Worm (Caenorhabditis elegans) whole organism, late embryonic: Measurements from ENCODE around the gene ugt-13.

ENCODE experiments used
- C08G9.2 ChIP-seq: sonication (generic microtip); optimal IDR thresholded peaks from 2 replicates; lab custom pipeline; 2016; ENCODE audit warnings: mild to moderate bottlenecking, missing genetic modification characterization, moderate library complexity, missing compliant biosample characterization
- C38D4.7 ChIP-seq: fragments of 200-800 bp; sonication (Bioruptor generic); optimal IDR thresholded peaks from 2 replicates; lab custom pipeline; 2018; ENCODE audit warnings: mild to moderate bottlenecking, missing genetic modification characterization, moderate library complexity, missing compliant biosample characterization
- F13H6.1 ChIP-seq: sonication (generic microtip); optimal IDR thresholded peaks from 2 replicates; lab custom pipeline; 2016; ENCODE audit warnings: missing genetic modification characterization, missing compliant biosample characterization
- K02D7.2 ChIP-seq: sonication (generic microtip); optimal IDR thresholded peaks from 2 replicates; lab custom pipeline; 2017; ENCODE audit warnings: mild to moderate bottlenecking, missing genetic modification characterization, missing compliant biosample characterization
- K09A11.1 ChIP-seq: sonication (generic microtip); optimal IDR thresholded peaks from 2 replicates; lab custom pipeline; 2017; ENCODE audit warnings: antibody characterized with exemption, mild to moderate bottlenecking, missing genetic modification characterization, missing compliant biosample characterization; ENCODE audit not compliant: insufficient read depth
- Y22D7AL.16 ChIP-seq: sonication (generic microtip); optimal IDR thresholded peaks from 2 replicates; lab custom pipeline; 2016; ENCODE audit warnings: missing genetic modification characterization, missing compliant biosample characterization
- ama-1 ChIP-seq: fragments of 150-350 bp; optimal IDR thresholded peaks from 2 replicates; lab custom pipeline; 2014
- ceh-19 ChIP-seq: fragments of 200-800 bp; sonication (Bioruptor generic); optimal IDR thresholded peaks from 2 replicates; lab custom pipeline; 2018; ENCODE audit warnings: mild to moderate bottlenecking, missing genetic modification characterization, missing compliant biosample characterization
- ceh-22 ChIP-seq: sonication (generic microtip); optimal IDR thresholded peaks from 2 replicates; lab custom pipeline; 2017; ENCODE audit warnings: missing biosample characterization, missing genetic modification characterization
- ceh-24 ChIP-seq: sonication (generic microtip); optimal IDR thresholded peaks from 2 replicates; lab custom pipeline; 2016; ENCODE audit warnings: mild to moderate bottlenecking, missing genetic modification characterization, missing compliant biosample characterization
- ceh-45 ChIP-seq: fragments of 200-800 bp; sonication (Bioruptor generic); IDR thresholded peaks from 2 replicates; pipeline ENCODE4 v1.3.6; 2022; ENCODE audit warnings: missing genetic modification reagents, missing genetic modification characterization, missing compliant biosample characterization
- ceh-48 ChIP-seq: sonication (generic microtip); optimal IDR thresholded peaks from 2 replicates; lab custom pipeline; 2016; ENCODE audit warnings: missing genetic modification characterization, inconsistent platforms, missing compliant biosample characterization
- ceh-6 ChIP-seq: fragments of 200-800 bp; sonication (Bioruptor generic); optimal IDR thresholded peaks from 2 replicates; lab custom pipeline; 2018; ENCODE audit warnings: mild to moderate bottlenecking, missing genetic modification characterization, missing compliant biosample characterization
- ceh-9 ChIP-seq: sonication (generic microtip); optimal IDR thresholded peaks from 2 replicates; lab custom pipeline; 2016; ENCODE audit warnings: mild to moderate bottlenecking, missing genetic modification characterization, inconsistent platforms, missing compliant biosample characterization
- che-1 ChIP-seq: sonication (generic microtip); optimal IDR thresholded peaks from 2 replicates; lab custom pipeline; 2016; ENCODE audit warnings: mild to moderate bottlenecking, missing genetic modification characterization, missing compliant biosample characterization
- dve-1 ChIP-seq: sonication (generic microtip); optimal IDR thresholded peaks from 2 replicates; lab custom pipeline; 2017; ENCODE audit warnings: antibody characterized with exemption, mild to moderate bottlenecking, missing genetic modification characterization, missing compliant biosample characterization
- elt-2 ChIP-seq: sonication (generic microtip); optimal IDR thresholded peaks from 2 replicates; lab custom pipeline; 2016; ENCODE audit warnings: missing genetic modification reagents, missing genetic modification characterization, missing compliant biosample characterization
- elt-4 ChIP-seq: sonication (generic microtip); optimal IDR thresholded peaks from 2 replicates; lab custom pipeline; 2016; ENCODE audit warnings: missing genetic modification characterization, missing compliant biosample characterization
- eyg-1 ChIP-seq: sonication (generic microtip); optimal IDR thresholded peaks from 2 replicates; lab custom pipeline; 2016; ENCODE audit warnings: missing genotype, missing genetic modification characterization, missing compliant biosample characterization
- fkh-10 ChIP-seq: fragments of 150-350 bp; optimal IDR thresholded peaks from 2 replicates; lab custom pipeline; 2014; ENCODE audit warnings: missing biosample characterization, missing genetic modification reagents, missing genetic modification characterization
- hlh-15 ChIP-seq: sonication (generic microtip); optimal IDR thresholded peaks from 2 replicates; lab custom pipeline; 2016; ENCODE audit warnings: missing genetic modification characterization, missing compliant biosample characterization
- hlh-30 ChIP-seq: sonication (generic microtip); optimal IDR thresholded peaks from 2 replicates; lab custom pipeline; 2017; ENCODE audit warnings: antibody characterized with exemption, missing genetic modification characterization, missing compliant biosample characterization; ENCODE audit not compliant: insufficient read depth
- hlh-6 ChIP-seq: sonication (generic microtip); optimal IDR thresholded peaks from 2 replicates; lab custom pipeline; 2016; ENCODE audit warnings: missing genotype, missing genetic modification characterization, missing compliant biosample characterization
- hlh-8 ChIP-seq: sonication (generic microtip); optimal IDR thresholded peaks from 2 replicates; lab custom pipeline; 2016; ENCODE audit warnings: missing genotype, missing genetic modification characterization, missing compliant biosample characterization
- lim-6 ChIP-seq: sonication (generic microtip); optimal IDR thresholded peaks from 2 replicates; lab custom pipeline; 2016; ENCODE audit warnings: missing genetic modification characterization, missing compliant biosample characterization
- madf-2 ChIP-seq: sonication (generic microtip); optimal IDR thresholded peaks from 2 replicates; lab custom pipeline; 2017; ENCODE audit warnings: missing genetic modification characterization, missing compliant biosample characterization
- mec-3 ChIP-seq: sonication (generic microtip); optimal IDR thresholded peaks from 2 replicates; lab custom pipeline; 2016; ENCODE audit warnings: borderline replicate concordance, missing genetic modification characterization, missing compliant biosample characterization
- nfya-1 ChIP-seq: sonication (generic microtip); optimal IDR thresholded peaks from 2 replicates; lab custom pipeline; 2017; ENCODE audit warnings: missing genetic modification characterization, mild to moderate bottlenecking, missing compliant biosample characterization, antibody characterized with exemption, moderate library complexity
- nhr-232 ChIP-seq: sonication (generic microtip); optimal IDR thresholded peaks from 2 replicates; lab custom pipeline; 2016; ENCODE audit warnings: missing genetic modification characterization, missing compliant biosample characterization
- odd-2 ChIP-seq: sonication (generic microtip); optimal IDR thresholded peaks from 2 replicates; lab custom pipeline; 2017; ENCODE audit warnings: antibody characterized with exemption, mild to moderate bottlenecking, missing genetic modification characterization, missing compliant biosample characterization
- pat-9 ChIP-seq: fragments of 200-800 bp; sonication (Bioruptor generic); optimal IDR thresholded peaks from 2 replicates; lab custom pipeline; 2018; ENCODE audit warnings: mild to moderate bottlenecking, missing genetic modification characterization, moderate library complexity, missing compliant biosample characterization
- pha-4 ChIP-seq: fragments of 150-350 bp; optimal IDR thresholded peaks from 2 replicates; lab custom pipeline; 2018; ENCODE audit warnings: missing biosample characterization, missing genetic modification reagents, missing genetic modification characterization
- pros-1 ChIP-seq: fragments of 150-350 bp; optimal IDR thresholded peaks from 2 replicates; lab custom pipeline; 2014; ENCODE audit warnings: missing biosample characterization, missing genetic modification reagents, missing genetic modification characterization
- rnt-1 ChIP-seq: sonication (generic microtip); optimal IDR thresholded peaks from 2 replicates; lab custom pipeline; 2016; ENCODE audit warnings: missing genetic modification characterization, missing compliant biosample characterization
- sdc-2 ChIP-seq: sonication (generic microtip); optimal IDR thresholded peaks from 2 replicates; lab custom pipeline; 2016; ENCODE audit warnings: missing genotype, missing genetic modification characterization, missing compliant biosample characterization
- sox-2 ChIP-seq: fragments of 200-800 bp; sonication (Bioruptor generic); IDR thresholded peaks from 2 replicates; pipeline ENCODE4 v1.3.6; 2022; ENCODE audit warnings: missing genetic modification reagents, missing genetic modification characterization, missing compliant biosample characterization
- syd-9 ChIP-seq: sonication (generic microtip); optimal IDR thresholded peaks from 2 replicates; lab custom pipeline; 2016; ENCODE audit warnings: mild to moderate bottlenecking, missing genetic modification characterization, moderate library complexity, missing compliant biosample characterization
- tbx-2 ChIP-seq: sonication (generic microtip); optimal IDR thresholded peaks from 2 replicates; lab custom pipeline; 2016; ENCODE audit warnings: missing genetic modification characterization, missing compliant biosample characterization
- tbx-7 ChIP-seq: sonication (generic microtip); optimal IDR thresholded peaks from 2 replicates; lab custom pipeline; 2016; ENCODE audit warnings: missing genotype, missing genetic modification characterization, missing compliant biosample characterization
- unc-3 ChIP-seq, 2 experiments: fragments of 200-800 bp in 1 of 2; sonication (Bioruptor generic) in 1 of 2; sonication (generic microtip) in 1 of 2; conservative IDR thresholded peaks in 1 of 2; optimal IDR thresholded peaks in 1 of 2; 2 replicates each; pipeline versions ENCODE4 v1.3.6 to Lab custom; 2016 to 2022; ENCODE audit warnings: missing compliant biosample characterization in 2 of 2, missing genetic modification characterization in 2 of 2, missing genetic modification reagents in 1 of 2
- unc-42 ChIP-seq: sonication (generic microtip); optimal IDR thresholded peaks from 2 replicates; lab custom pipeline; 2016; ENCODE audit warnings: missing genotype, missing genetic modification characterization, missing compliant biosample characterization
- unc-55 ChIP-seq: sonication (generic microtip); optimal IDR thresholded peaks from 2 replicates; lab custom pipeline; 2017; ENCODE audit warnings: missing biosample characterization, missing genetic modification reagents, missing genetic modification characterization
- unc-86 ChIP-seq: sonication (generic microtip); optimal IDR thresholded peaks from 2 replicates; lab custom pipeline; 2016; ENCODE audit warnings: missing genetic modification characterization, missing compliant biosample characterization

Gene ugt-13

ce11 chrV:4871992-4872391, 36.7 kb upstream of the ugt-13 start, which contains the start of gene srd-33:
srd-33 (plus strand) TSS chrV:4872292.
- no peak for TF ChIP-seq fkh-10
- TF ChIP-seq ama-1: no peak
- TF ChIP-seq eyg-1 (tag; lab: Kevin White, UChicago): no peak
- TF ChIP-seq hlh-8: no peak
- TF ChIP-seq, all 69 proteins: peak for 0

ce11 chrV:4877587-4877986, 31.1 kb upstream of the ugt-13 start, which contains the start of gene T19H12.6:
T19H12.6 (minus strand) TSS chrV:4877687.
- TF ChIP-seq elt-2 (tag; lab: Kevin White, UChicago): no peak
- TF ChIP-seq ceh-6 (GFP tag; lab: Kevin White, UChicago): no peak
- no peak for TF ChIP-seq tbx-7 (tag; lab: Kevin White, UChicago)
- TF ChIP-seq rnt-1 (tag; lab: Kevin White, UChicago): no peak
- no peak for TF ChIP-seq ceh-22 (tag; lab: Kevin White, UChicago)
- TF ChIP-seq unc-86 (tag; lab: Kevin White, UChicago): no peak
- TF ChIP-seq mec-3 (tag; lab: Kevin White, UChicago): no peak
- TF ChIP-seq madf-2 (tag; lab: Kevin White, UChicago): no peak
- TF ChIP-seq tbx-2 (tag; lab: Kevin White, UChicago): no peak
- TF ChIP-seq odd-2 (tag; lab: Kevin White, UChicago): no peak
- no peak for TF ChIP-seq pros-1 (tag; lab: Kevin White, UChicago)
- no peak for TF ChIP-seq ceh-19
- TF ChIP-seq, all 69 proteins: peak for 0

ce11 chrV:4879251-4879650, 29.4 kb upstream of the ugt-13 start, which contains the start of gene T19H12.15:
T19H12.15 (minus strand) TSS chrV:4879351.
- TF ChIP-seq ceh-6 (GFP tag; lab: Kevin White, UChicago) (no peak), unc-55 (no peak)
- TF ChIP-seq, all 69 proteins: peak for 0

ce11 chrV:4881377-4881776, 27.3 kb upstream of the ugt-13 start, which contains the start of gene str-32:
str-32 (minus strand) TSS chrV:4881477.
- TF ChIP-seq hlh-15 (tag; lab: Kevin White, UChicago) (no peak), pat-9 (no peak), unc-3 (GFP tag; conservative IDR thresholded peaks at IDR 0.05; lab: Robert Waterston, UW) (no peak), unc-3 (tag; optimal IDR thresholded peaks at IDR 0.05; lab: Kevin White, UChicago) (no peak), lim-6 (tag; lab: Kevin White, UChicago) (no peak), syd-9 (tag; lab: Kevin White, UChicago) (no peak), ceh-48 (tag; lab: Kevin White, UChicago) (no peak), nfya-1 (tag; lab: Kevin White, UChicago) (no peak), sdc-2 (tag; lab: Kevin White, UChicago) (no peak), odd-2 (tag; lab: Kevin White, UChicago) (no peak), dve-1 (tag; lab: Kevin White, UChicago) (no peak), tbx-2 (tag; lab: Kevin White, UChicago) (no peak), pha-4 (tag; lab: Kevin White, UChicago) (no peak), Y22D7AL.16 (tag; lab: Kevin White, UChicago) (no peak), ceh-45 (GFP tag; lab: Robert Waterston, UW) (no peak), elt-4 (no peak), hlh-30 (tag; lab: Kevin White, UChicago) (no peak)
- TF ChIP-seq, all 69 proteins: peak for 0

ce11 chrV:4884490-4884889, 24.2 kb upstream of the ugt-13 start, which contains the start of gene T19H12.12:
T19H12.12 (plus strand) TSS chrV:4884790.
- TF ChIP-seq pros-1 (tag; lab: Kevin White, UChicago) (no peak), ceh-9 (tag; lab: Kevin White, UChicago) (no peak), ceh-45 (GFP tag; lab: Robert Waterston, UW) (no peak), hlh-6 (no peak), elt-2 (tag; lab: Kevin White, UChicago) (no peak), mec-3 (tag; lab: Kevin White, UChicago) (no peak), nhr-232 (no peak), K02D7.2 (tag; lab: Kevin White, UChicago) (no peak), C38D4.7 (GFP tag; lab: Kevin White, UChicago) (no peak), F13H6.1 (no peak), C08G9.2 (tag; lab: Kevin White, UChicago) (no peak), pha-4 (tag; lab: Kevin White, UChicago) (no peak), unc-55 (no peak), sox-2 (GFP tag; lab: Robert Waterston, UW) (no peak), ceh-24 (no peak), unc-42 (tag; lab: Kevin White, UChicago) (no peak), che-1 (no peak), K09A11.1 (tag; lab: Kevin White, UChicago) (no peak)
